Fruit fly (Drosophila melanogaster): Measurements from ENCODE around the gene mRpL22.

mRpL22 gene

DNA sequence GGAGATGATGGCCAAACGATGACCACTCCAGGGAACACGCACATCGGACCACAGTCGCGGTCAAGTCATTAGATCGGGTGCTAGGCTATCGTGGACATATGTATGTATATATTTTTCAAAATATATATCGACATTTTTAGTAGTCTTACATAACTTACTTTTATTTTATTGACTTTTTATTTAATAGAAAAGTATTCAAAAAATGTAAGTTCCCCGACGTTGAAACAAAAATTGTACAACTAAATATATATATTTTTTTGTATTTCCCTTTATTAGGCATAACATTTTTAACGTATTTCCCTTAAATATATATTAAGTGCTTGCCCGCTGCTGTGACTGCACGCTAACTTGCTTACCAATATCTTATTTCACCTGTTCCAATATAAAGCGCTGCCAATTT is 31.4 kb downstream of the mRpL22 start (continued):
- 0 out of 2 replicates have a peak, but pooled peaks have one; percentile 48 for TF ChIP-seq vvl (GFP tag; IDR thresholded peaks at IDR 0.05)
- TF ChIP-seq CG7839 (tag; optimal IDR thresholded peaks at IDR 0.05) = peak; percentile 39
- no peak for TF ChIP-seq CG3838 (GFP tag; optimal IDR thresholded peaks at IDR 0.05)
- TF ChIP-seq CG10274 (GFP tag; optimal IDR thresholded peaks at IDR 0.05) = no peak
- no peak for TF ChIP-seq Ets97D (GFP tag; optimal IDR thresholded peaks at IDR 0.05)
- no peak for TF ChIP-seq run (tag; optimal IDR thresholded peaks at IDR 0.05)
- TF ChIP-seq hb (GFP tag; IDR thresholded peaks at IDR 0.05; ENCODE audit: partially characterized antibody) = no peak
- TF ChIP-seq bab2 (GFP tag; optimal IDR thresholded peaks at IDR 0.05) = no peak
- TF ChIP-seq Awh (GFP tag; IDR thresholded peaks at IDR 0.05) = no peak
- no peak for TF ChIP-seq Bteb2 (GFP tag; optimal IDR thresholded peaks at IDR 0.05)
- TF ChIP-seq ems (GFP tag; optimal IDR thresholded peaks at IDR 0.05) = no peak
- no peak for TF ChIP-seq pfk (GFP tag; optimal IDR thresholded peaks at IDR 0.05)
- no peak for TF ChIP-seq Dfd (GFP tag; optimal IDR thresholded peaks at IDR 0.05)
- TF ChIP-seq fd102C (GFP tag; optimal IDR thresholded peaks at IDR 0.05) = no peak
- TF ChIP-seq sisA (GFP tag; IDR thresholded peaks at IDR 0.05) = peak; percentile 41
- no peak for TF ChIP-seq Bdp1 (GFP tag; optimal IDR thresholded peaks at IDR 0.05)
- peak; percentile 57 for TF ChIP-seq sens (GFP tag)
- TF ChIP-seq eve (GFP tag; optimal IDR thresholded peaks at IDR 0.05) = peak in 1 of 2 experiments; percentile 18
- TF ChIP-seq CG7357 (GFP tag; IDR thresholded peaks at IDR 0.05) = no peak
- TF ChIP-seq hkb (optimal IDR thresholded peaks at IDR 0.05) = no peak
- 0 out of 2 replicates have a peak, but pooled peaks have one; percentile 36 for TF ChIP-seq hkb (GFP tag; IDR thresholded peaks at IDR 0.05)
- TF ChIP-seq nmo (GFP tag; optimal IDR thresholded peaks at IDR 0.05) = peak; percentile 28
- TF ChIP-seq wek (GFP tag; optimal IDR thresholded peaks at IDR 0.05) = no peak
- TF ChIP-seq CG6175 (GFP tag; IDR thresholded peaks at IDR 0.05) = no peak
- 0 out of 2 replicates have a peak, but pooled peaks have one; percentile 14 for TF ChIP-seq ssp (GFP tag; IDR thresholded peaks at IDR 0.05)
- no peak for TF ChIP-seq br (optimal IDR thresholded peaks at IDR 0.05)
- TF ChIP-seq CG11696 (GFP tag; IDR thresholded peaks at IDR 0.05) = peak; percentile 60
- TF ChIP-seq CG12219 (GFP tag; optimal IDR thresholded peaks at IDR 0.05) = no peak
- peak in 1 of 2 experiments; percentile 53 for TF ChIP-seq Hr51 (GFP tag; optimal IDR thresholded peaks at IDR 0.05)
- TF ChIP-seq phol (tag; optimal IDR thresholded peaks at IDR 0.05) = peak; percentile 39
- no peak for TF ChIP-seq nerfin-2 (GFP tag; IDR thresholded peaks at IDR 0.05; ENCODE audit: partially characterized antibody)
- TF ChIP-seq ranshi (GFP tag; IDR thresholded peaks at IDR 0.05) = peak; percentile 28; the same call in 1 of the 2 replicates
- peak; percentile 26; the same call in 1 of the 2 replicates for TF ChIP-seq CG32767 (GFP tag; IDR thresholded peaks at IDR 0.05)
- TF ChIP-seq CG13424 (tag; optimal IDR thresholded peaks at IDR 0.05) = peak; percentile 15
- TF ChIP-seq Eip74EF (GFP tag; optimal IDR thresholded peaks at IDR 0.05) = peak in 1 of 2 experiments; percentile 26
- TF ChIP-seq Rx (GFP tag; IDR thresholded peaks at IDR 0.05) = peak; percentile 28; the same call in 1 of the 2 replicates
- TF ChIP-seq Sox102F (GFP tag; optimal IDR thresholded peaks at IDR 0.05) = peak; percentile 9
- peak; percentile 23 for TF ChIP-seq fd96Cb (tag; optimal IDR thresholded peaks at IDR 0.05)
- peak; percentile 12 for TF ChIP-seq CG4424 (GFP tag; optimal IDR thresholded peaks at IDR 0.05)
- no peak for TF ChIP-seq Nf-YA (GFP tag; IDR thresholded peaks at IDR 0.05)
- TF ChIP-seq CG14441 (GFP tag; IDR thresholded peaks at IDR 0.05) = peak; percentile 35; the same call in 1 of the 2 replicates
- no peak for TF ChIP-seq H2.0 (GFP tag; IDR thresholded peaks at IDR 0.05)
- TF ChIP-seq Scr (GFP tag; IDR thresholded peaks at IDR 0.05; ENCODE audit: partially characterized antibody) = no peak
- no peak for TF ChIP-seq Chrac-16 (GFP tag; optimal IDR thresholded peaks at IDR 0.05)
- TF ChIP-seq Ptx1 (GFP tag; IDR thresholded peaks at IDR 0.05) = peak; percentile 37
- no peak for TF ChIP-seq wor (GFP tag; IDR thresholded peaks at IDR 0.05)
- no peak for TF ChIP-seq en (GFP tag; optimal IDR thresholded peaks at IDR 0.05)
- TF ChIP-seq CG6813 (GFP tag; optimal IDR thresholded peaks at IDR 0.05) = no peak
- TF ChIP-seq zfh1 (GFP tag; IDR thresholded peaks at IDR 0.05) = 0 out of 3 replicates have a peak, but pooled peaks have one; percentile 13
- TF ChIP-seq CG15269 (tag; optimal IDR thresholded peaks at IDR 0.05) = peak; percentile 9
- TF ChIP-seq Drgx (GFP tag; IDR thresholded peaks at IDR 0.05) = peak; percentile 64; the same call in 1 of the 2 replicates
- TF ChIP-seq NC2β (GFP tag; optimal IDR thresholded peaks at IDR 0.05) = no peak

Measured in whole organism, embryonic.